Worm (Caenorhabditis elegans): ENCODE measurements around the gene ugt-55.

Gene ugt-55

DNA sequence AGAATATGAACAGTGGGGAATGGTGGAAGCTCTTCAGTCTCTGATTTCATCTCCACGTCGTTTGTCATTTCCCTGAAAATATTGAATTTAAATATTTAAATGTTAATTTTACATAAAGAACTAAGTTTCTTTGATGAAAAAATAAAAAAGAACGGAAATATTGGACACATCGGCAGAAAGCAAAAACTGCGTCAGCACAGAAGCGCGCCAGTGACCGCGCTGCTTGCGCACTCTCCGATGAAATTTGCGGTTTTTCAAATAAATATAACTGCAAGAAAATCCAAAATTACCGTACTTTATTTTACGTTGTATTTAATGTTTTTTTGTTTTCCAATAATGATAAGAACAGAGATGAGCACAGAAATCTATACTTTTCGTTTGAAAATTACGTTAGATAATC, 35.1 kb downstream of the ugt-55 start, which contains the start of the genes srpa-68 and srh-16 (continued):
- no peak for TF ChIP-seq hlh-30 (tag; optimal IDR thresholded peaks at IDR 0.05; ENCODE audit: insufficient read depth)
- TF ChIP-seq ahr-1 (tag; optimal IDR thresholded peaks at IDR 0.05): peak; percentile 15
- TF ChIP-seq madf-2 (tag; optimal IDR thresholded peaks at IDR 0.05): peak; percentile 38
- TF ChIP-seq fax-1 (tag; optimal IDR thresholded peaks at IDR 0.05): no peak
- TF ChIP-seq T23F11.4 (GFP tag; optimal IDR thresholded peaks at IDR 0.05): no peak
- no peak for TF ChIP-seq mec-3 (tag; optimal IDR thresholded peaks at IDR 0.05; ENCODE audit: borderline replicate concordance)
- TF ChIP-seq sox-4 (tag; optimal IDR thresholded peaks at IDR 0.05): peak; percentile 45
- TF ChIP-seq ceh-30 (tag; optimal IDR thresholded peaks at IDR 0.05): peak; percentile 72
- peak; percentile 38 for TF ChIP-seq syd-9 (tag; optimal IDR thresholded peaks at IDR 0.05)
- TF ChIP-seq ceh-22 (tag; optimal IDR thresholded peaks at IDR 0.05): no peak
- peak; percentile 44 for TF ChIP-seq unc-42 (tag; optimal IDR thresholded peaks at IDR 0.05)
- peak; percentile 52 for TF ChIP-seq K09A11.1 (tag; optimal IDR thresholded peaks at IDR 0.05; ENCODE audit: insufficient read depth)
- TF ChIP-seq ama-1 (optimal IDR thresholded peaks at IDR 0.05): no peak
- peak; percentile 53 for TF ChIP-seq che-1 (tag; optimal IDR thresholded peaks at IDR 0.05)
- TF ChIP-seq ceh-31 (tag; optimal IDR thresholded peaks at IDR 0.05): peak; percentile 42
- TF ChIP-seq fkh-10 (GFP tag; optimal IDR thresholded peaks at IDR 0.05): no peak
- no peak for TF ChIP-seq pag-3 (tag; optimal IDR thresholded peaks at IDR 0.05; ENCODE audit: borderline replicate concordance)
- TF ChIP-seq fkh-6 (tag; optimal IDR thresholded peaks at IDR 0.05): peak; percentile 60
- TF ChIP-seq elt-2 (tag; optimal IDR thresholded peaks at IDR 0.05): peak; percentile 79
- peak; percentile 65 for TF ChIP-seq pha-2 (tag; optimal IDR thresholded peaks at IDR 0.05)
- TF ChIP-seq K02D7.2 (tag; optimal IDR thresholded peaks at IDR 0.05): peak; percentile 42
- TF ChIP-seq odd-2 (tag; optimal IDR thresholded peaks at IDR 0.05): peak; percentile 60
- TF ChIP-seq nhr-11 (tag; optimal IDR thresholded peaks at IDR 0.05): no peak
- peak; percentile 33 for TF ChIP-seq npax-4 (tag; optimal IDR thresholded peaks at IDR 0.05)
- TF ChIP-seq ets-4 (tag; optimal IDR thresholded peaks at IDR 0.05): no peak
- no peak for TF ChIP-seq ceh-6 (GFP tag; optimal IDR thresholded peaks at IDR 0.05)
- TF ChIP-seq unc-55 (GFP tag; optimal IDR thresholded peaks at IDR 0.05): peak; percentile 15
- peak; percentile 59; the same call in 1 of the 2 replicates for TF ChIP-seq ceh-45 (GFP tag; IDR thresholded peaks at IDR 0.05)
- TF ChIP-seq hlh-6 (tag; optimal IDR thresholded peaks at IDR 0.05): no peak
- no peak for TF ChIP-seq pros-1 (tag; optimal IDR thresholded peaks at IDR 0.05)
- peak; percentile 64 for TF ChIP-seq hlh-15 (tag; optimal IDR thresholded peaks at IDR 0.05)
- TF ChIP-seq tbx-2 (tag; optimal IDR thresholded peaks at IDR 0.05): peak; percentile 65
- no peak for TF ChIP-seq pha-4 (tag; optimal IDR thresholded peaks at IDR 0.05)
- TF ChIP-seq zip-5 (tag; optimal IDR thresholded peaks at IDR 0.05): peak; percentile 14
- TF ChIP-seq ref-2 (tag; optimal IDR thresholded peaks at IDR 0.05): no peak
- no peak for TF ChIP-seq pax-1 (tag; optimal IDR thresholded peaks at IDR 0.05)
- TF ChIP-seq lin-11 (tag; optimal IDR thresholded peaks at IDR 0.05): peak; percentile 43
- TF ChIP-seq ceh-2 (tag; optimal IDR thresholded peaks at IDR 0.05): peak; percentile 54
- no peak for TF ChIP-seq elt-4 (tag; optimal IDR thresholded peaks at IDR 0.05)
- TF ChIP-seq ceh-48 (tag; optimal IDR thresholded peaks at IDR 0.05): peak; percentile 62
- TF ChIP-seq unc-86 (tag; optimal IDR thresholded peaks at IDR 0.05): peak; percentile 63
- no peak for TF ChIP-seq lim-6 (tag; optimal IDR thresholded peaks at IDR 0.05)
- TF ChIP-seq C38D4.7 (GFP tag; optimal IDR thresholded peaks at IDR 0.05): peak; percentile 49
- no peak for TF ChIP-seq pqm-1 (tag; optimal IDR thresholded peaks at IDR 0.05)
- peak; percentile 79 for TF ChIP-seq rnt-1 (tag; optimal IDR thresholded peaks at IDR 0.05)
- no peak for TF ChIP-seq sdc-2 (tag; optimal IDR thresholded peaks at IDR 0.05)

Data from whole organism, late embryonic.